Worm (Caenorhabditis elegans): ENCODE results near the gene F13B6.1.

F13B6.1 gene

ce11 chrIV:7465857-7466256, 9.5 kb downstream of the F13B6.1 start, which contains the start of gene F13B6.3:
TSS of gene F13B6.3 (minus strand) at chrIV:7465957.
- TF ChIP-seq med-1 (GFP tag; optimal IDR thresholded peaks at IDR 0.05; ENCODE audit: insufficient read depth) (no peak), klf-2 (GFP tag; conservative IDR thresholded peaks at IDR 0.05) (no peak)

- no peak for TF ChIP-seq ztf-23 (GFP tag; IDR thresholded peaks at IDR 0.05)
- no peak for TF ChIP-seq T22C8.4 (GFP tag; IDR thresholded peaks at IDR 0.05)
- TF ChIP-seq cog-1 (tag; optimal IDR thresholded peaks at IDR 0.05) = no peak
- TF ChIP-seq ztf-29 (GFP tag; IDR thresholded peaks at IDR 0.05) = no peak
- no peak for TF ChIP-seq ref-1 (GFP tag; conservative IDR thresholded peaks at IDR 0.05)
Observed at ce11 chrIV:7467170-7467569, 10.8 kb downstream of the F13B6.1 start.

ce11 chrIV:7468638-7469037, 12.3 kb downstream of the F13B6.1 start:
- no peak for TF ChIP-seq med-1 (GFP tag; optimal IDR thresholded peaks at IDR 0.05; ENCODE audit: insufficient read depth)
- TF ChIP-seq ztf-23 (GFP tag; IDR thresholded peaks at IDR 0.05) = no peak
- TF ChIP-seq cog-1 (tag; optimal IDR thresholded peaks at IDR 0.05) = no peak
- TF ChIP-seq klf-2 (GFP tag; conservative IDR thresholded peaks at IDR 0.05) = no peak
- no peak for TF ChIP-seq T22C8.4 (GFP tag; IDR thresholded peaks at IDR 0.05)
- TF ChIP-seq ref-1 (GFP tag; conservative IDR thresholded peaks at IDR 0.05) = no peak
- TF ChIP-seq tab-1 (GFP tag; IDR thresholded peaks at IDR 0.05) = no peak
- no peak for TF ChIP-seq ztf-29 (GFP tag; IDR thresholded peaks at IDR 0.05)
- no peak for TF ChIP-seq flt-1 (GFP tag; IDR thresholded peaks at IDR 0.05)

- no peak for TF ChIP-seq klf-2 (GFP tag; conservative IDR thresholded peaks at IDR 0.05)
- no peak for TF ChIP-seq ztf-29 (GFP tag; IDR thresholded peaks at IDR 0.05)
- no peak for TF ChIP-seq tab-1 (GFP tag; IDR thresholded peaks at IDR 0.05)
- no peak for TF ChIP-seq ztf-23 (GFP tag; IDR thresholded peaks at IDR 0.05)
- no peak for TF ChIP-seq T22C8.4 (GFP tag; IDR thresholded peaks at IDR 0.05)
- no peak for TF ChIP-seq cog-1 (tag; optimal IDR thresholded peaks at IDR 0.05)
- no peak for TF ChIP-seq flt-1 (GFP tag; IDR thresholded peaks at IDR 0.05)
- TF ChIP-seq med-1 (GFP tag; optimal IDR thresholded peaks at IDR 0.05; ENCODE audit: insufficient read depth) = no peak
- no peak for TF ChIP-seq ref-1 (GFP tag; conservative IDR thresholded peaks at IDR 0.05)
Observed at ce11 chrIV:7469782-7470413, 13.6 kb downstream of the F13B6.1 start, which contains the start of gene F55G1.7. TSS of gene F55G1.7 (minus strand) at chrIV:7469832.

ce11 chrIV:7473159-7473649, 16.9 kb downstream of the F13B6.1 start, which contains the start of the genes plk-3 and F55G1.6:
TSS of gene plk-3 (minus strand) at chrIV:7473209.
TSS of gene F55G1.6 (plus strand) at chrIV:7473517.
- TF ChIP-seq ref-1 (GFP tag; conservative IDR thresholded peaks at IDR 0.05) (no peak), ztf-23 (GFP tag; IDR thresholded peaks at IDR 0.05) (no peak), klf-2 (GFP tag; conservative IDR thresholded peaks at IDR 0.05) (no peak), flt-1 (GFP tag; IDR thresholded peaks at IDR 0.05) (no peak), ztf-29 (GFP tag; IDR thresholded peaks at IDR 0.05) (no peak), cog-1 (tag; optimal IDR thresholded peaks at IDR 0.05) (no peak), T22C8.4 (GFP tag; IDR thresholded peaks at IDR 0.05) (no peak), tab-1 (GFP tag; IDR thresholded peaks at IDR 0.05) (no peak)

- TF ChIP-seq ztf-23 (GFP tag; IDR thresholded peaks at IDR 0.05) = no peak
- TF ChIP-seq flt-1 (GFP tag; IDR thresholded peaks at IDR 0.05) = no peak
- TF ChIP-seq T22C8.4 (GFP tag; IDR thresholded peaks at IDR 0.05) = no peak
- no peak for TF ChIP-seq med-1 (GFP tag; optimal IDR thresholded peaks at IDR 0.05; ENCODE audit: insufficient read depth)
- no peak for TF ChIP-seq klf-2 (GFP tag; conservative IDR thresholded peaks at IDR 0.05)
- no peak for TF ChIP-seq ztf-29 (GFP tag; IDR thresholded peaks at IDR 0.05)
- no peak for TF ChIP-seq tab-1 (GFP tag; IDR thresholded peaks at IDR 0.05)
- TF ChIP-seq ref-1 (GFP tag; conservative IDR thresholded peaks at IDR 0.05) = no peak
- no peak for TF ChIP-seq cog-1 (tag; optimal IDR thresholded peaks at IDR 0.05)
Observed at ce11 chrIV:7474826-7475225, 18.5 kb downstream of the F13B6.1 start, which contains the start of gene slc-25A18.2. TSS of gene slc-25A18.2 (plus strand) at chrIV:7475041.

- no peak for TF ChIP-seq flt-1 (GFP tag; IDR thresholded peaks at IDR 0.05)
- TF ChIP-seq med-1 (GFP tag; optimal IDR thresholded peaks at IDR 0.05; ENCODE audit: insufficient read depth) = no peak
- no peak for TF ChIP-seq ztf-29 (GFP tag; IDR thresholded peaks at IDR 0.05)
- no peak for TF ChIP-seq klf-2 (GFP tag; conservative IDR thresholded peaks at IDR 0.05)
- no peak for TF ChIP-seq tab-1 (GFP tag; IDR thresholded peaks at IDR 0.05)
Observed at ce11 chrIV:7477197-7477596, 20.9 kb downstream of the F13B6.1 start, which contains the start of gene pycr-4. TSS of gene pycr-4 (minus strand) at chrIV:7477297.

- TF ChIP-seq klf-2 (GFP tag; conservative IDR thresholded peaks at IDR 0.05) = no peak
- TF ChIP-seq med-1 (GFP tag; optimal IDR thresholded peaks at IDR 0.05; ENCODE audit: insufficient read depth) = no peak
- no peak for TF ChIP-seq ref-1 (GFP tag; conservative IDR thresholded peaks at IDR 0.05)
- TF ChIP-seq cog-1 (tag; optimal IDR thresholded peaks at IDR 0.05) = no peak
- no peak for TF ChIP-seq T22C8.4 (GFP tag; IDR thresholded peaks at IDR 0.05)
- no peak for TF ChIP-seq ztf-29 (GFP tag; IDR thresholded peaks at IDR 0.05)
- TF ChIP-seq tab-1 (GFP tag; IDR thresholded peaks at IDR 0.05) = no peak
- TF ChIP-seq flt-1 (GFP tag; IDR thresholded peaks at IDR 0.05) = no peak
- no peak for TF ChIP-seq ztf-23 (GFP tag; IDR thresholded peaks at IDR 0.05)
Observed at ce11 chrIV:7477697-7478096, 21.4 kb downstream of the F13B6.1 start.

- no peak for TF ChIP-seq ztf-23 (GFP tag; IDR thresholded peaks at IDR 0.05)
- TF ChIP-seq flt-1 (GFP tag; IDR thresholded peaks at IDR 0.05) = no peak
- TF ChIP-seq ref-1 (GFP tag; conservative IDR thresholded peaks at IDR 0.05) = no peak
- TF ChIP-seq med-1 (GFP tag; optimal IDR thresholded peaks at IDR 0.05; ENCODE audit: insufficient read depth) = no peak
- TF ChIP-seq tab-1 (GFP tag; IDR thresholded peaks at IDR 0.05) = no peak
- TF ChIP-seq klf-2 (GFP tag; conservative IDR thresholded peaks at IDR 0.05) = no peak
- no peak for TF ChIP-seq cog-1 (tag; optimal IDR thresholded peaks at IDR 0.05)
- no peak for TF ChIP-seq ztf-29 (GFP tag; IDR thresholded peaks at IDR 0.05)
- TF ChIP-seq T22C8.4 (GFP tag; IDR thresholded peaks at IDR 0.05) = no peak
Observed at ce11 chrIV:7478134-7478533, 21.8 kb downstream of the F13B6.1 start, which contains the start of gene rod-1. TSS of gene rod-1 (plus strand) at chrIV:7478452.

Data from whole organism, midembryonic.